Worm (Caenorhabditis elegans) whole organism, young adult: Measurements from ENCODE around the gene srv-32.

Experiments used
- F52B5.7 ChIP-seq: sonication (generic microtip); optimal IDR thresholded peaks from 2 replicates; lab custom pipeline; 2016; ENCODE audit warnings: mild to moderate bottlenecking, missing genetic modification characterization, missing compliant biosample characterization
- Y95B8A.8 ChIP-seq: fragments of 200-800 bp; sonication (Bioruptor generic); IDR thresholded peaks from 2 replicates; pipeline ENCODE4 v1.3.6; 2022; ENCODE audit warnings: missing genetic modification reagents, missing genetic modification characterization, missing compliant biosample characterization
- ccch-3 ChIP-seq: fragments of 200-800 bp; sonication (Bioruptor generic); optimal IDR thresholded peaks from 2 replicates; lab custom pipeline; 2018; ENCODE audit warnings: mild to moderate bottlenecking, missing genetic modification characterization, missing compliant biosample characterization
- cebp-1 ChIP-seq, 2 experiments: fragments of 200-800 bp in 1 of 2; sonication (Bioruptor generic) in 1 of 2; sonication (generic microtip) in 1 of 2; IDR thresholded peaks in 1 of 2; optimal IDR thresholded peaks in 1 of 2; 2 replicates each; pipeline versions ENCODE4 v1.3.6 to Lab custom; 2017 to 2022; ENCODE audit warnings: missing compliant biosample characterization in 2 of 2, missing genetic modification characterization in 2 of 2, mild to moderate bottlenecking in 1 of 2, missing genetic modification reagents in 1 of 2, moderate library complexity in 1 of 2
- egrh-3 ChIP-seq: fragments of 200-800 bp; sonication (Bioruptor generic); IDR thresholded peaks from 2 replicates; pipeline ENCODE4 v1.3.6; 2022; ENCODE audit warnings: missing genetic modification reagents, missing genetic modification characterization, missing compliant biosample characterization
- him-1 ChIP-seq: sonication (generic microtip); optimal IDR thresholded peaks from 2 replicates; lab custom pipeline; 2016; ENCODE audit warnings: missing genotype, missing genetic modification reagents, missing genetic modification characterization, missing compliant biosample characterization
- lsl-1 ChIP-seq: fragments of 200-800 bp; sonication (Bioruptor generic); optimal IDR thresholded peaks from 2 replicates; lab custom pipeline; 2018; ENCODE audit warnings: mild to moderate bottlenecking, missing genetic modification characterization, moderate library complexity, missing compliant biosample characterization
- lsy-27 ChIP-seq: sonication (generic microtip); optimal IDR thresholded peaks from 2 replicates; lab custom pipeline; 2017; ENCODE audit warnings: missing genetic modification characterization, mild to moderate bottlenecking, missing compliant biosample characterization, antibody characterized with exemption, missing genotype, borderline replicate concordance; ENCODE audit not compliant: insufficient read depth
- nhr-90 ChIP-seq: sonication (generic microtip); optimal IDR thresholded peaks from 2 replicates; lab custom pipeline; 2016; ENCODE audit warnings: missing genotype, mild to moderate bottlenecking, missing genetic modification characterization, missing compliant biosample characterization
- pha-4 ChIP-seq: fragments of 150-350 bp; sonication (generic microtip); optimal IDR thresholded peaks from 2 replicates; lab custom pipeline; 2014; ENCODE audit warnings: missing biosample characterization, missing genetic modification reagents, missing genetic modification characterization

ce11 chrIV:6248486-6248885 lies 33.6 kb downstream of the srv-32 start, which contains the start of gene acox-3:
- TF ChIP-seq cebp-1 (GFP tag; IDR thresholded peaks at IDR 0.05; lab: Robert Waterston, UW) (no peak), cebp-1 (tag; optimal IDR thresholded peaks at IDR 0.05; lab: Kevin White, UChicago) (no peak), him-1 (tag; lab: Kevin White, UChicago) (no peak), ccch-3 (no peak), F52B5.7 (tag; lab: Kevin White, UChicago) (no peak), lsy-27 (tag; lab: Kevin White, UChicago) (no peak), nhr-90 (no peak), pha-4 (tag; lab: Kevin White, UChicago) (no peak), Y95B8A.8 (no peak), lsl-1 (GFP tag; lab: Kevin White, UChicago) (no peak), egrh-3 (GFP tag; lab: Robert Waterston, UW) (no peak)
